Fruit fly (Drosophila melanogaster): ENCODE data around the gene Sas-6.

The Sas-6 gene

DNA sequence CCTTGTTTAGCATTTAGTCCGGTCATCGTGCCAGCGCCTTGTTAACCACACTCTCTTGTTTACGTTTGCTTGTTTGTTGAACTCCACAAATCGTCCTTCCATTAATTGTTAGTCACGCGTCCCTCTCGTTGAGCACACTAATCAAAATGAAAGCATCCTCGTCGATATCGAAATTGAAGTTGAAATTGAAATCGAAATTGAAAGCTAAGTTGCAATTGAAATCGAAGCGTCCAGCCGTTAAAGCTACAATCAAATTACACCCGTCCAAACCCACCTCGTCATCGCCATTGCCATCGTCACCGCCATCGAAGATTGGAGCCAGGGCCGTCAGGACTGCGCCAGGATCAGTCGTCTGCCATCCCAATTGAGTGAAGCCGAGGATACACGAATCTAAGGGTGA lies 28.3 kb downstream of the Sas-6 start:
- TF ChIP-seq pad (GFP tag; optimal IDR thresholded peaks at IDR 0.05) (no peak), CG14711 (tag; optimal IDR thresholded peaks at IDR 0.05) (no peak), Crg-1 (GFP tag; optimal IDR thresholded peaks at IDR 0.05) (no peak), CG33017 (tag; optimal IDR thresholded peaks at IDR 0.05) (no peak), ovo (GFP tag; optimal IDR thresholded peaks at IDR 0.05) (no peak), tj (GFP tag; optimal IDR thresholded peaks at IDR 0.05) (no peak)

DNA sequence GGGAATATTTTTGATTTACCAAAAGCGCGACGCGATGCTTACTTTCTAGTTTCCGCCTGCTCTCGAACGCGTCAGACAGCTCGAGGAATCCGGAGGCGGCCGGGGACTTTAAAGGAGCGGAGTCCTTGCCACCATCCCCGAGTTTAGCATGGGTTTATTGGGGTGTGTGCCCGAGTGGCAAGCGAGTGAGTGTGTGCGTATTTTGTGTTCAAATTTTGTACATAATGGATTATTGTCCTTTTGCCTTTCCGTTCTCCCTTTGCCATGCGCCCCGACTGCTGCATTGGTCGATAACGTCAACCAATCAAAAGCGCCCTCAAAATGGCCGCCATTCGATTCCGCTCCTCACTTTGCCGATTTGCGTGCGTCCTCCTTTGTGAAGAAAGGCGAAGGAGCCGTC lies 34.9 kb downstream of the Sas-6 start:
- no peak for TF ChIP-seq CG1620 (GFP tag; optimal IDR thresholded peaks at IDR 0.05)
- TF ChIP-seq toe (GFP tag; optimal IDR thresholded peaks at IDR 0.05), result no peak
- TF ChIP-seq bab1 (GFP tag; optimal IDR thresholded peaks at IDR 0.05), result no peak

DNA sequence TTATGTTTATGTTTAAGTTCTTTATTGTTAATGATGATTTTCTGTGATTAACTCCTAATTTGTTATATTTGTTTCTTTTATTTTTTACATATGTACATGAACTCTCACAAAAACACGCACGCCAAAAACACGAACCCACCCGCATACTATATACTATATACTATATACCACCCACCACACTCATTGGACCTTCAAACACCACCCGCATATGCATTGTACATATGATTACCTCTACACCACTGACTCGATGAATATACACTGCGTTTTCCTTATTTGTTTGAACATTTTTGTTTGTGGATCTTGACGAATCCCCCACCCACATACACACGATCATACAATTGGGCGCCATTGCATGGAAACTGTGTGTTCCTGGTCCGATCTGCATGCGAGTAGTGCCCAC lies 37.1 kb downstream of the Sas-6 start:
- no peak for TF ChIP-seq bab1 (GFP tag; optimal IDR thresholded peaks at IDR 0.05)
- TF ChIP-seq CG1620 (GFP tag; optimal IDR thresholded peaks at IDR 0.05), result no peak
- TF ChIP-seq cic (GFP tag; optimal IDR thresholded peaks at IDR 0.05), result no peak
- TF ChIP-seq toe (GFP tag; optimal IDR thresholded peaks at IDR 0.05), result no peak
- TF ChIP-seq CG7101 (tag; optimal IDR thresholded peaks at IDR 0.05), result no peak

DNA sequence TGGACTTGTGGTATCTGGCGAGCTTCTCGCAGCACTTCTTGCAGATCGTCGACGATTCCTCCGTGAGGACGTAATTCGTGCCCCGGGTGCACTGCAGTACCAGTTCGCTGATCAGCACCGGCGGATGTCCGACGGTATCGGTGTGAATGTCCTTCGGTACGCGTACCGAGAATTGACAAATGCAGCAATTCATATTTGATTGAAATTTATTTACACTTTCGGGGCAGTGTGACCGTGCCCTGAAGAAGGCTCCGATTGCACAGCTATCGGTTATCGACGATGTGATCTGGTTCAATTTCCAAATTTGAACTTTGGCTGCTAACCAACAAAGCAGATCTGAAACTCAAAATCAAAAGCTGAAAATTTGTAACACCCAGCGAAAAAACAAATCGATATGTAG lies 41.5 kb downstream of the Sas-6 start, which contains the start of gene ZIPIC:
ZIPIC (minus strand) TSS at position 262 of the 400 bp plus-strand sequence.
- no peak for TF ChIP-seq cic (GFP tag; optimal IDR thresholded peaks at IDR 0.05)
- TF ChIP-seq ovo (GFP tag; optimal IDR thresholded peaks at IDR 0.05), result no peak
- no peak for TF ChIP-seq CG5204 (GFP tag; optimal IDR thresholded peaks at IDR 0.05)
- no peak for TF ChIP-seq CG33017 (tag; optimal IDR thresholded peaks at IDR 0.05)
- no peak for TF ChIP-seq toe (GFP tag; optimal IDR thresholded peaks at IDR 0.05)
- no peak for TF ChIP-seq Crg-1 (GFP tag; optimal IDR thresholded peaks at IDR 0.05)
- no peak for TF ChIP-seq Hr96 (GFP tag; optimal IDR thresholded peaks at IDR 0.05)
- no peak for TF ChIP-seq Clk (GFP tag; optimal IDR thresholded peaks at IDR 0.05)
- TF ChIP-seq CG11617 (GFP tag; optimal IDR thresholded peaks at IDR 0.05), result no peak
- no peak for TF ChIP-seq CG7101 (tag; optimal IDR thresholded peaks at IDR 0.05)
- TF ChIP-seq kay (GFP tag; ENCODE audit: borderline replicate concordance), result no peak
- no peak for TF ChIP-seq bab1 (GFP tag; optimal IDR thresholded peaks at IDR 0.05)
- no peak for TF ChIP-seq CG14711 (tag; optimal IDR thresholded peaks at IDR 0.05)
- TF ChIP-seq Mnt (GFP tag; optimal IDR thresholded peaks at IDR 0.05), result no peak
- no peak for TF ChIP-seq CG7045 (GFP tag; optimal IDR thresholded peaks at IDR 0.05)

DNA sequence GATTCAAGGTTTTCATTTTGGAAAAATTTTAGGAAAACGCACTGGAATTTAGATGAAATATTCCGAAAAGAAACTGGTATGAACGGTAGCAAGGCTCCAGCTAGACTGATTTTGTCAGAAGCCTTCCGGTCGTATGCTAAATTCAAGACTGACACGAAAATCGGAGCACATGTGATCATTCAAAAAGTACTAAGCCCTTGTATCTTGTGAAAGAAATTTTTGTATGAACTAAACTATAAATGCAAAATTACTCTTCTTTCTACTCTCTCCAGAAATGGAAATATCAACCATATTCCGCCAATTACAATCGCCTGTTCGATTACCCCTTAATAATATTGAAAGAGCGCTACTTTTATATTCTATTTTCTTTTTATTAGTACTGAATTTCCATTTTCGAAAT lies 42.5 kb downstream of the Sas-6 start, which contains the start of gene ocn:
ocn (minus strand) TSS at position 101 of the 400 bp plus-strand sequence.
- TF ChIP-seq cnc (optimal IDR thresholded peaks at IDR 0.05) (no peak), CG12768 (GFP tag; optimal IDR thresholded peaks at IDR 0.05) (no peak), Clk (GFP tag; optimal IDR thresholded peaks at IDR 0.05) (no peak), toe (GFP tag; optimal IDR thresholded peaks at IDR 0.05) (no peak), tj (GFP tag; optimal IDR thresholded peaks at IDR 0.05) (no peak), Hr96 (GFP tag; optimal IDR thresholded peaks at IDR 0.05) (no peak), CG1620 (GFP tag; optimal IDR thresholded peaks at IDR 0.05) (no peak), CG14711 (tag; optimal IDR thresholded peaks at IDR 0.05) (no peak), pad (GFP tag; optimal IDR thresholded peaks at IDR 0.05) (no peak), CG11617 (GFP tag; optimal IDR thresholded peaks at IDR 0.05) (no peak), bab1 (GFP tag; optimal IDR thresholded peaks at IDR 0.05) (no peak), CG33017 (tag; optimal IDR thresholded peaks at IDR 0.05) (no peak), ovo (GFP tag; optimal IDR thresholded peaks at IDR 0.05) (no peak), Mnt (GFP tag; optimal IDR thresholded peaks at IDR 0.05) (no peak), CG7045 (GFP tag; optimal IDR thresholded peaks at IDR 0.05) (no peak), cic (GFP tag; optimal IDR thresholded peaks at IDR 0.05) (no peak), CG5204 (GFP tag; optimal IDR thresholded peaks at IDR 0.05) (no peak), Crg-1 (GFP tag; optimal IDR thresholded peaks at IDR 0.05) (no peak), kay (GFP tag; ENCODE audit: borderline replicate concordance) (no peak)

DNA sequence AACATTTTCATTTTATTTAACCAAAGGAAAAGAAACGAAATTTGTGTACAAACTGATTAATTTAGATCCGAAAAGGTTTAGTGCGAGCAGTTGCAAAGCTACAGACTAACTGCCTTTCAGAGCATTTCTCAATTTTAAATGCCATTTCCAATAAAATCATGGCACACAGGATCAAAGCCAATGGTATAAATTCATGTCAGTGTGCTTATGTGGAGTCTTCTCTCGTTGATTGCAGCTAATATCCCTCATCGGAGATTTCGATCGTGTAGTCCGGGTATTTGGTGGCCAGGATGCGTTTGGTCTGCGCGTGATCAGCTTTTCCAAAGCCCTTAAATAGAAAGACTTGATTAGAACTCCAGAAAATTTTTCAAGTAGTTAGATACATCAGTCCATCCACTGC lies 43.5 kb downstream of the Sas-6 start, which contains the start of gene janB:
janB (minus strand) TSS at position 101 of the 400 bp plus-strand sequence.
- TF ChIP-seq Clk (GFP tag; optimal IDR thresholded peaks at IDR 0.05) (no peak), cnc (optimal IDR thresholded peaks at IDR 0.05) (no peak), cic (GFP tag; optimal IDR thresholded peaks at IDR 0.05) (no peak), tj (GFP tag; optimal IDR thresholded peaks at IDR 0.05) (no peak), CG1620 (GFP tag; optimal IDR thresholded peaks at IDR 0.05) (no peak), CG7045 (GFP tag; optimal IDR thresholded peaks at IDR 0.05) (no peak)

DNA sequence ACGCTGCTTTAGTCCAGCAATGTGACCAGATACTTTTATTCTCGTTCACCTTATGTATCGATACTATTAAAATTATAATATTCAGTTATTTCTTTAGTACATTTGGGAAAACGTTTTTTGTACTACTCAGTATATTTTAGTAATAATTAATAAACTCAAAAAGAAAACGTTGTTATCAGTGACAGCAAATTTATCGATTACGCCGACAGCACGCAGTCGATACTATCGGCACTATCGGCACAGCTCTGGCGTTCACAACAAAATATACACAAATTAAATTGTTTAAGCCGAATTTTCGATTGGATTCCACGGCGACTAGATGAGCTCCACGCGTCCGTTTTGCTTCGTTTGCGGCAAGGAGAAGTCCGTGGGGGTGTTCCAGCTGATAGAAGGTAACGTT lies 44.3 kb downstream of the Sas-6 start, which contains the start of the genes janA, Sry-alpha and Sry-beta:
janA (minus strand) TSS at position 40 of the 400 bp plus-strand sequence.
Sry-alpha (plus strand) TSS at position 226 of the 400 bp plus-strand sequence.
Sry-beta (plus strand) TSS at position 226 of the 400 bp plus-strand sequence.
- TF ChIP-seq Mnt (GFP tag; optimal IDR thresholded peaks at IDR 0.05), result peak; percentile 33
- TF ChIP-seq kay (GFP tag; ENCODE audit: borderline replicate concordance), result no peak
- peak; percentile 45 for TF ChIP-seq CG1620 (GFP tag; optimal IDR thresholded peaks at IDR 0.05)
- peak; percentile 0 for TF ChIP-seq CG7101 (tag; optimal IDR thresholded peaks at IDR 0.05)
- no peak for TF ChIP-seq toe (GFP tag; optimal IDR thresholded peaks at IDR 0.05)
- TF ChIP-seq cnc (optimal IDR thresholded peaks at IDR 0.05), result no peak
- TF ChIP-seq CG12768 (GFP tag; optimal IDR thresholded peaks at IDR 0.05), result no peak
- TF ChIP-seq Clk (GFP tag; optimal IDR thresholded peaks at IDR 0.05), result no peak
- no peak for TF ChIP-seq CG7045 (GFP tag; optimal IDR thresholded peaks at IDR 0.05)
- peak; percentile 19 for TF ChIP-seq CG14711 (tag; optimal IDR thresholded peaks at IDR 0.05)
- peak; percentile 45 for TF ChIP-seq Crg-1 (GFP tag; optimal IDR thresholded peaks at IDR 0.05)
- TF ChIP-seq CG5204 (GFP tag; optimal IDR thresholded peaks at IDR 0.05), result no peak
- TF ChIP-seq bab1 (GFP tag; optimal IDR thresholded peaks at IDR 0.05), result peak; percentile 65
- TF ChIP-seq tj (GFP tag; optimal IDR thresholded peaks at IDR 0.05), result no peak
- no peak for TF ChIP-seq pad (GFP tag; optimal IDR thresholded peaks at IDR 0.05)
- no peak for TF ChIP-seq cic (GFP tag; optimal IDR thresholded peaks at IDR 0.05)
- TF ChIP-seq CG11617 (GFP tag; optimal IDR thresholded peaks at IDR 0.05), result peak; percentile 20
- no peak for TF ChIP-seq CG33017 (tag; optimal IDR thresholded peaks at IDR 0.05)
- TF ChIP-seq ovo (GFP tag; optimal IDR thresholded peaks at IDR 0.05), result no peak

Measured in whole organism, adult.